Fruit fly (Drosophila melanogaster) whole organism, embryonic: Measurements from ENCODE around the gene dlp.

Experiments used
- CG10209 ChIP-seq: fragments of 200-800 bp; sonication (Bioruptor generic); optimal IDR thresholded peaks from 3 replicates; lab custom pipeline; 2017; ENCODE audit warnings: missing biosample characterization, mild to moderate bottlenecking, missing genetic modification characterization, missing genetic modification reagents
- CG10267 ChIP-seq: fragments of 200-800 bp; sonication (Bioruptor generic); optimal IDR thresholded peaks from 2 replicates; lab custom pipeline; 2018; ENCODE audit warnings: missing biosample characterization, mild to moderate bottlenecking, missing genetic modification characterization, moderate library complexity
- CG10431 ChIP-seq: fragments of 200-800 bp; sonication (Bioruptor generic); optimal IDR thresholded peaks from 3 replicates; lab custom pipeline; 2018; ENCODE audit warnings: missing biosample characterization, mild to moderate bottlenecking, missing genetic modification characterization
- CG11723 ChIP-seq: fragments of 200-800 bp; sonication (Bioruptor generic); optimal IDR thresholded peaks from 2 replicates; lab custom pipeline; 2017; ENCODE audit warnings: missing biosample characterization, mild to moderate bottlenecking, missing genetic modification characterization
- CG15269 ChIP-seq: fragments of 200-800 bp; sonication (Bioruptor generic); optimal IDR thresholded peaks from 2 replicates; lab custom pipeline; 2018; ENCODE audit warnings: missing biosample characterization, mild to moderate bottlenecking, missing genetic modification characterization, moderate library complexity
- CG15479 ChIP-seq: fragments of 200-800 bp; sonication (Bioruptor generic); optimal IDR thresholded peaks from 3 replicates; lab custom pipeline; 2019; ENCODE audit warnings: missing biosample characterization, mild to moderate bottlenecking, missing genetic modification characterization, moderate library complexity
- CG17912 ChIP-seq: fragments of 200-800 bp; sonication (Bioruptor generic); optimal IDR thresholded peaks from 2 replicates; lab custom pipeline; 2018; ENCODE audit warnings: missing biosample characterization, mild to moderate bottlenecking, missing genetic modification characterization
- CG1792 ChIP-seq: fragments of 200-800 bp; sonication (Bioruptor generic); optimal IDR thresholded peaks from 2 replicates; lab custom pipeline; 2016; ENCODE audit warnings: missing biosample characterization, missing genetic modification characterization
- CG2199 ChIP-seq: fragments of 200-800 bp; sonication (Bioruptor generic); IDR thresholded peaks from 3 replicates; pipeline ENCODE4 v1.3.6; 2022; ENCODE audit warnings: missing biosample characterization, missing genetic modification characterization
- CG3163 ChIP-seq: fragments of 200-800 bp; sonication (Bioruptor generic); optimal IDR thresholded peaks from 3 replicates; lab custom pipeline; 2016; ENCODE audit warnings: missing biosample characterization, missing genetic modification characterization
- CG4360 ChIP-seq: fragments of 200-800 bp; sonication (Bioruptor generic); IDR thresholded peaks from 2 replicates; pipeline ENCODE4 v1.3.6; 2022; ENCODE audit warnings: missing biosample characterization, missing genetic modification characterization
- CG4707 ChIP-seq: fragments of 200-800 bp; sonication (Bioruptor generic); optimal IDR thresholded peaks from 2 replicates; lab custom pipeline; 2018; ENCODE audit warnings: missing biosample characterization, mild to moderate bottlenecking, missing genetic modification characterization, moderate library complexity
- CG7745 ChIP-seq: fragments of 200-800 bp; sonication (Bioruptor generic); optimal IDR thresholded peaks from 2 replicates; lab custom pipeline; 2018; ENCODE audit warnings: missing biosample characterization, mild to moderate bottlenecking, missing genetic modification characterization, moderate library complexity
- CG8089 ChIP-seq: fragments of 200-800 bp; sonication (Bioruptor generic); optimal IDR thresholded peaks from 3 replicates; lab custom pipeline; 2016; ENCODE audit warnings: missing biosample characterization, missing genetic modification characterization
- CG8924 ChIP-seq: fragments of 200-800 bp; optimal IDR thresholded peaks from 3 replicates; lab custom pipeline; 2019; ENCODE audit warnings: missing biosample characterization, mild to moderate bottlenecking, missing genetic modification characterization, moderate library complexity
- D ChIP-seq, 2 experiments: fragments of 200-800 bp in 1 of 2; fragments of >200 bp in 1 of 2; sonication (Bioruptor generic) in 1 of 2; optimal IDR thresholded peaks; 2 replicates in 1 of 2; 3 replicates in 1 of 2; lab custom pipeline; 2017; ENCODE audit warnings: mild to moderate bottlenecking in 1 of 2, missing biosample characterization in 1 of 2, missing genetic modification characterization in 1 of 2, missing genetic modification reagents in 1 of 2
- D19A ChIP-seq: fragments of 200-800 bp; optimal IDR thresholded peaks from 3 replicates; lab custom pipeline; 2019; ENCODE audit warnings: missing biosample characterization, mild to moderate bottlenecking, missing genetic modification characterization, moderate library complexity
- E2f1 ChIP-seq: fragments of 200-800 bp; sonication (Bioruptor generic); IDR thresholded peaks from 2 replicates; pipeline ENCODE4 v1.3.6; 2022; ENCODE audit warnings: missing biosample characterization, missing genetic modification characterization
- E2f2 ChIP-seq: fragments of 200-800 bp; sonication (Bioruptor generic); IDR thresholded peaks from 2 replicates; pipeline ENCODE4 v1.3.6; 2022; ENCODE audit warnings: missing biosample characterization, missing genetic modification characterization
- Eip74EF ChIP-seq, 2 experiments: fragments of 200-800 bp in 1 of 2; fragments of >200 bp in 1 of 2; sonication (Bioruptor generic) in 1 of 2; optimal IDR thresholded peaks; 2 replicates each; lab custom pipeline; 2017 to 2019; ENCODE audit warnings: missing biosample characterization in 2 of 2, missing genetic modification characterization in 2 of 2, mild to moderate bottlenecking in 1 of 2, moderate library complexity in 1 of 2
- Kr ChIP-seq: fragments of 200-800 bp; sonication (Bioruptor generic); optimal IDR thresholded peaks from 2 replicates; lab custom pipeline; 2017; ENCODE audit warnings: missing biosample characterization, mild to moderate bottlenecking, missing genetic modification characterization
- Med ChIP-seq: fragments of 200-800 bp; sonication (Bioruptor generic); peaks from one replicate; lab custom pipeline; 2016; ENCODE audit warnings: missing biosample characterization, missing genetic modification characterization, mild to moderate bottlenecking, inconsistent platforms, moderate library complexity
- Pdp1 ChIP-seq, 2 experiments: fragments of 200-800 bp; sonication (Bioruptor generic); optimal IDR thresholded peaks; 3 replicates each; lab custom pipeline; 2016; ENCODE audit warnings: missing biosample characterization in 2 of 2, missing genetic modification characterization in 2 of 2, mild to moderate bottlenecking in 1 of 2, moderate library complexity in 1 of 2
- Stat92E ChIP-seq, 3 experiments: fragments of >200 bp in 2 of 3; fragments of 200-800 bp in 1 of 3; sonication (Bioruptor generic) in 1 of 3; optimal IDR thresholded peaks; 2 replicates each; lab custom pipeline; 2017 to 2019; ENCODE audit warnings: missing biosample characterization in 3 of 3, missing genetic modification characterization in 3 of 3, mild to moderate bottlenecking in 1 of 3, moderate library complexity in 1 of 3
- ato ChIP-seq: fragments of 200-800 bp; sonication (Bioruptor generic); IDR thresholded peaks from 2 replicates; pipeline ENCODE4 v1.3.6; 2022; ENCODE audit warnings: missing biosample characterization, missing genetic modification characterization; ENCODE audit not compliant: partially characterized antibody
- cad ChIP-seq: fragments of >200 bp; optimal IDR thresholded peaks from 2 replicates; lab custom pipeline; 2017; ENCODE audit warnings: missing biosample characterization, missing genetic modification characterization
- eve ChIP-seq, 2 experiments: fragments of >200 bp; optimal IDR thresholded peaks; 2 replicates each; lab custom pipeline; 2017; ENCODE audit warnings: missing biosample characterization in 2 of 2, missing genetic modification characterization in 2 of 2
- gem ChIP-seq: fragments of 200-800 bp; sonication (Bioruptor generic); optimal IDR thresholded peaks from 2 replicates; lab custom pipeline; 2019; ENCODE audit warnings: missing biosample characterization, mild to moderate bottlenecking, missing genetic modification characterization, moderate library complexity
- insv ChIP-seq, 2 experiments: fragments of 200-800 bp; sonication (Bioruptor generic); optimal IDR thresholded peaks; 3 replicates each; lab custom pipeline; 2016 to 2018; ENCODE audit warnings: missing biosample characterization in 2 of 2, missing genetic modification characterization in 2 of 2
- kni ChIP-seq: fragments of 200-800 bp; sonication (Bioruptor generic); optimal IDR thresholded peaks from 3 replicates; lab custom pipeline; 2017; ENCODE audit warnings: mild to moderate bottlenecking, missing biosample characterization, missing genetic modification reagents, missing genetic modification characterization
- mam ChIP-seq: fragments of 200-800 bp; sonication (Bioruptor generic); optimal IDR thresholded peaks from 3 replicates; lab custom pipeline; 2016; ENCODE audit warnings: missing biosample characterization, missing genetic modification characterization
- phol ChIP-seq: fragments of 200-800 bp; sonication (Bioruptor generic); optimal IDR thresholded peaks from 3 replicates; lab custom pipeline; 2018; ENCODE audit warnings: missing biosample characterization, mild to moderate bottlenecking, missing genetic modification characterization, moderate library complexity
- pita ChIP-seq: fragments of 200-800 bp; sonication (Bioruptor generic); optimal IDR thresholded peaks from 2 replicates; lab custom pipeline; 2017; ENCODE audit warnings: missing biosample characterization, mild to moderate bottlenecking, missing genetic modification characterization
- pros ChIP-seq: fragments of 200-800 bp; sonication (Bioruptor generic); optimal IDR thresholded peaks from 3 replicates; lab custom pipeline; 2019; ENCODE audit warnings: missing biosample characterization, mild to moderate bottlenecking, missing genetic modification characterization, moderate library complexity
- pum ChIP-seq: fragments of 200-800 bp; sonication (Bioruptor generic); optimal IDR thresholded peaks from 2 replicates; lab custom pipeline; 2016; ENCODE audit warnings: missing biosample characterization, missing genetic modification characterization
- ro ChIP-seq: fragments of 200-800 bp; sonication (Bioruptor generic); IDR thresholded peaks from 2 replicates; pipeline ENCODE4 v1.3.6; 2022; ENCODE audit warnings: missing biosample characterization, missing genetic modification characterization
- run ChIP-seq: fragments of 200-800 bp; sonication (Bioruptor generic); optimal IDR thresholded peaks from 3 replicates; lab custom pipeline; 2018; ENCODE audit warnings: missing biosample characterization, mild to moderate bottlenecking, missing genetic modification characterization
- salm ChIP-seq: fragments of 200-800 bp; sonication (Bioruptor generic); optimal IDR thresholded peaks from 2 replicates; lab custom pipeline; 2018; ENCODE audit warnings: missing biosample characterization, mild to moderate bottlenecking, missing genetic modification characterization
- tll ChIP-seq, 2 experiments: fragments of 200-800 bp in 1 of 2; fragments of >200 bp in 1 of 2; sonication (Bioruptor generic) in 1 of 2; optimal IDR thresholded peaks; 2 replicates each; lab custom pipeline; 2017 to 2019; ENCODE audit warnings: missing biosample characterization in 2 of 2, missing genetic modification characterization in 2 of 2, mild to moderate bottlenecking in 1 of 2, moderate library complexity in 1 of 2
- twi ChIP-seq: fragments of 200-800 bp; optimal IDR thresholded peaks from 2 replicates; lab custom pipeline; 2019; ENCODE audit warnings: missing biosample characterization, mild to moderate bottlenecking, missing genetic modification characterization, moderate library complexity
- zen ChIP-seq: fragments of 200-800 bp; sonication (Bioruptor generic); optimal IDR thresholded peaks from 3 replicates; lab custom pipeline; 2018; ENCODE audit warnings: missing biosample characterization, mild to moderate bottlenecking, missing genetic modification characterization, moderate library complexity

Gene dlp

dm6 chr3L:14640814-14641317, 8.5 kb downstream of the dlp start (continued):
- peak in 1 of 2 experiments; percentile 64 for TF ChIP-seq Eip74EF (GFP tag; optimal IDR thresholded peaks at IDR 0.05; lab: Kevin White, UChicago)
- TF ChIP-seq run (tag; lab: Kevin White, UChicago), result peak; percentile 47
- TF ChIP-seq eve (GFP tag; optimal IDR thresholded peaks at IDR 0.05; lab: Kevin White, UChicago), result peak in 1 of 2 experiments; percentile 44
- TF ChIP-seq CG3163 (GFP tag; lab: Kevin White, UChicago), result no peak

dm6 chr3L:14641969-14642485, 9.6 kb downstream of the dlp start:
- TF ChIP-seq Med (peak; percentile 56), insv (GFP tag; optimal IDR thresholded peaks at IDR 0.05; lab: Kevin White, UChicago) (peak in 1 of 2 experiments; percentile 2), gem (tag; lab: Kevin White, UChicago) (no peak), zen (tag; lab: Kevin White, UChicago) (peak; percentile 31), CG15479 (GFP tag; lab: Kevin White, UChicago) (peak; percentile 89), cad (GFP tag; lab: Kevin White, UChicago) (peak; percentile 79), pita (GFP tag; lab: Kevin White, UChicago) (no peak), ro (GFP tag; lab: Robert Waterston, UW) (no peak), Kr (peak; percentile 36), tll (GFP tag; optimal IDR thresholded peaks at IDR 0.05; lab: Kevin White, UChicago) (peak in 1 of 2 experiments; percentile 95), CG17912 (GFP tag; lab: Kevin White, UChicago) (no peak), D19A (tag; lab: Kevin White, UChicago) (no peak), kni (peak; percentile 44), CG2199 (GFP tag; lab: Robert Waterston, UW) (0 out of 3 replicates have a peak, but pooled peaks have one; percentile 22), pros (GFP tag; lab: Kevin White, UChicago) (peak; percentile 39), CG8089 (GFP tag; lab: Kevin White, UChicago) (no peak), D (optimal IDR thresholded peaks at IDR 0.05; lab: Kevin White, UChicago) (peak; percentile 85), D (GFP tag; optimal IDR thresholded peaks at IDR 0.05; lab: Kevin White, UChicago) (no peak), CG3163 (GFP tag; lab: Kevin White, UChicago) (no peak)

- no peak for TF ChIP-seq CG4707 (GFP tag; lab: Kevin White, UChicago)
Measured at dm6 chr3L:14642820-14643219, 10.4 kb downstream of the dlp start.

- no peak for TF ChIP-seq phol (tag; lab: Kevin White, UChicago)
- TF ChIP-seq pum, result no peak
- peak; percentile 81 for TF ChIP-seq twi (tag; lab: Kevin White, UChicago)
- TF ChIP-seq E2f2 (GFP tag; lab: Robert Waterston, UW), result no peak
- TF ChIP-seq eve (GFP tag; optimal IDR thresholded peaks at IDR 0.05; lab: Kevin White, UChicago), result no peak
- peak in 1 of 3 experiments; percentile 95 for TF ChIP-seq Stat92E (GFP tag; optimal IDR thresholded peaks at IDR 0.05; lab: Kevin White, UChicago)
- no peak for TF ChIP-seq ato (GFP tag; lab: Robert Waterston, UW)
- peak; percentile 63 for TF ChIP-seq CG4360 (GFP tag; lab: Robert Waterston, UW)
- TF ChIP-seq CG15479 (GFP tag; lab: Kevin White, UChicago), result peak; percentile 34
- no peak for TF ChIP-seq CG10209 (GFP tag; lab: Kevin White, UChicago)
- peak; percentile 70 for TF ChIP-seq pros (GFP tag; lab: Kevin White, UChicago)
- no peak for TF ChIP-seq CG10267 (tag; lab: Kevin White, UChicago)
- TF ChIP-seq CG11723 (GFP tag; lab: Kevin White, UChicago), result no peak
- TF ChIP-seq CG1792, result no peak
- TF ChIP-seq Pdp1 (GFP tag; optimal IDR thresholded peaks at IDR 0.05; lab: Kevin White, UChicago), result no peak
- TF ChIP-seq E2f1 (GFP tag; lab: Robert Waterston, UW), result no peak
- TF ChIP-seq kni, result peak; percentile 82
- no peak for TF ChIP-seq salm (tag; lab: Kevin White, UChicago)
- TF ChIP-seq CG15269, result peak; percentile 35
- no peak for TF ChIP-seq mam
- no peak for TF ChIP-seq CG7745 (tag; lab: Kevin White, UChicago)
- peak; percentile 81 for TF ChIP-seq CG10431 (GFP tag; lab: Kevin White, UChicago)
- no peak for TF ChIP-seq CG8924
- peak; percentile 74 for TF ChIP-seq D (optimal IDR thresholded peaks at IDR 0.05; lab: Kevin White, UChicago)
- TF ChIP-seq D (GFP tag; optimal IDR thresholded peaks at IDR 0.05; lab: Kevin White, UChicago), result no peak
- TF ChIP-seq Kr, result peak; percentile 81
Measured at dm6 chr3L:14643692-14644091, 11.3 kb downstream of the dlp start.
